Worm (Caenorhabditis elegans) whole organism, L1 larva: ENCODE results near the gene F38A6.4.

Source experiments
- C04F5.9 ChIP-seq: sonication (generic microtip); optimal IDR thresholded peaks from 2 replicates; lab custom pipeline; 2016; ENCODE audit warnings: missing genetic modification characterization, missing compliant biosample characterization
- C16A3.4 ChIP-seq: fragments of 150-350 bp; optimal IDR thresholded peaks from 2 replicates; lab custom pipeline; 2014; ENCODE audit warnings: missing biosample characterization, missing genetic modification characterization
- Y116A8C.19 ChIP-seq: sonication (generic microtip); optimal IDR thresholded peaks from 2 replicates; lab custom pipeline; 2016; ENCODE audit warnings: missing compliant biosample characterization, missing genetic modification characterization, borderline replicate concordance
- alr-1 ChIP-seq: fragments of 200-800 bp; sonication (Bioruptor generic); optimal IDR thresholded peaks from 2 replicates; lab custom pipeline; 2018; ENCODE audit warnings: borderline replicate concordance, mild to moderate bottlenecking, missing genetic modification characterization, missing compliant biosample characterization
- ama-1 ChIP-seq: fragments of 150-350 bp; optimal IDR thresholded peaks from 2 replicates; lab custom pipeline; 2014
- blmp-1 ChIP-seq: fragments of 150-350 bp; optimal IDR thresholded peaks from 2 replicates; lab custom pipeline; 2014; ENCODE audit warnings: missing biosample characterization, missing genetic modification characterization
- ceh-88 ChIP-seq: fragments of 200-800 bp; sonication (Bioruptor generic); IDR thresholded peaks from 2 replicates; pipeline ENCODE4 v1.3.6; 2022; ENCODE audit warnings: missing genetic modification characterization, missing compliant biosample characterization
- ces-1 ChIP-seq: fragments of 150-350 bp; optimal IDR thresholded peaks from 2 replicates; lab custom pipeline; 2014; ENCODE audit warnings: missing biosample characterization, missing genetic modification reagents, missing genetic modification characterization
- dsc-1 ChIP-seq: sonication (generic microtip); optimal IDR thresholded peaks from 2 replicates; lab custom pipeline; 2016; ENCODE audit warnings: mild to moderate bottlenecking, missing genetic modification characterization, missing compliant biosample characterization
- efl-1 ChIP-seq, 4 experiments: fragments of 150-350 bp; optimal IDR thresholded peaks in 3 of 4; peaks in 1 of 4; 1 replicate in 1 of 4; 2 replicates in 3 of 4; lab custom pipeline; 2014; ENCODE audit warnings: missing biosample characterization in 2 of 4, missing genetic modification characterization in 2 of 4, missing genetic modification reagents in 2 of 4
- efl-3 ChIP-seq: fragments of 200-800 bp; sonication (Bioruptor generic); optimal IDR thresholded peaks from 2 replicates; lab custom pipeline; 2018; ENCODE audit warnings: mild to moderate bottlenecking, missing genetic modification characterization, missing compliant biosample characterization
- ets-5 ChIP-seq: fragments of 200-800 bp; sonication (Bioruptor generic); IDR thresholded peaks from 2 replicates; pipeline ENCODE4 v1.3.6; 2022; ENCODE audit warnings: missing genetic modification characterization, missing compliant biosample characterization
- fos-1 ChIP-seq: fragments of 150-350 bp; optimal IDR thresholded peaks from 2 replicates; lab custom pipeline; 2014; ENCODE audit warnings: missing biosample characterization, missing genetic modification characterization
- hlh-17 ChIP-seq: fragments of 200-800 bp; sonication (Bioruptor generic); optimal IDR thresholded peaks from 2 replicates; lab custom pipeline; 2018; ENCODE audit warnings: missing genetic modification characterization, mild to moderate bottlenecking, missing compliant biosample characterization, moderate library complexity, borderline replicate concordance
- hlh-4 ChIP-seq: sonication (generic microtip); optimal IDR thresholded peaks from 2 replicates; lab custom pipeline; 2016; ENCODE audit warnings: mild to moderate bottlenecking, missing genetic modification characterization, missing compliant biosample characterization
- irx-1 ChIP-seq: sonication (generic microtip); optimal IDR thresholded peaks from 2 replicates; lab custom pipeline; 2016; ENCODE audit warnings: missing genetic modification characterization, missing compliant biosample characterization
- isw-1 ChIP-seq: fragments of 200-800 bp; sonication (Bioruptor generic); IDR thresholded peaks from 2 replicates; pipeline ENCODE4 v1.3.6; 2022; ENCODE audit warnings: missing genetic modification characterization, missing compliant biosample characterization
- jun-1 ChIP-seq: fragments of 150-350 bp; optimal IDR thresholded peaks from 2 replicates; lab custom pipeline; 2014; ENCODE audit warnings: missing biosample characterization, missing genetic modification reagents, missing genetic modification characterization
- lin-14 ChIP-seq: fragments of 200-800 bp; sonication (Bioruptor generic); optimal IDR thresholded peaks from 2 replicates; lab custom pipeline; 2018; ENCODE audit warnings: mild to moderate bottlenecking, missing genetic modification characterization, moderate library complexity, missing compliant biosample characterization
- lin-15B ChIP-seq: fragments of 150-350 bp; sonication (generic microtip); optimal IDR thresholded peaks from 3 replicates; lab custom pipeline; 2014; ENCODE audit warnings: missing biosample characterization, missing genetic modification characterization
- lin-35 ChIP-seq, 2 experiments: fragments of 150-350 bp; optimal IDR thresholded peaks; 2 replicates each; lab custom pipeline; 2014; ENCODE audit warnings: missing biosample characterization in 2 of 2, missing genetic modification characterization in 2 of 2, missing genetic modification reagents in 2 of 2
- lsy-2 ChIP-seq, 2 experiments: fragments of 150-350 bp; optimal IDR thresholded peaks; 2 replicates each; lab custom pipeline; 2014; ENCODE audit warnings: missing biosample characterization in 2 of 2, missing genetic modification characterization in 2 of 2
- mdl-1 ChIP-seq, 2 experiments: fragments of 150-350 bp; optimal IDR thresholded peaks; 2 replicates each; lab custom pipeline; 2014 to 2017; ENCODE audit warnings: missing biosample characterization in 2 of 2, missing genetic modification characterization in 2 of 2, inconsistent platforms in 1 of 2
- nhr-11 ChIP-seq: fragments of 150-350 bp; optimal IDR thresholded peaks from 2 replicates; lab custom pipeline; 2014; ENCODE audit warnings: missing biosample characterization, missing genetic modification characterization
- nhr-19 ChIP-seq: fragments of 200-800 bp; sonication (Bioruptor generic); conservative IDR thresholded peaks from 2 replicates; pipeline ENCODE4 v1.3.6; 2022; ENCODE audit warnings: missing genetic modification characterization, missing compliant biosample characterization
- nhr-20 ChIP-seq: sonication (generic microtip); optimal IDR thresholded peaks from 2 replicates; lab custom pipeline; 2016; ENCODE audit warnings: mild to moderate bottlenecking, missing genetic modification characterization, missing compliant biosample characterization
- nhr-237 ChIP-seq: fragments of 150-350 bp; optimal IDR thresholded peaks from 2 replicates; lab custom pipeline; 2014; ENCODE audit warnings: missing biosample characterization, missing genetic modification characterization
- nhr-28 ChIP-seq: fragments of 150-350 bp; optimal IDR thresholded peaks from 2 replicates; lab custom pipeline; 2014; ENCODE audit warnings: missing biosample characterization, missing genetic modification characterization
- nhr-71 ChIP-seq: sonication (generic microtip); optimal IDR thresholded peaks from 2 replicates; lab custom pipeline; 2016; ENCODE audit warnings: mild to moderate bottlenecking, missing genetic modification characterization, moderate library complexity, missing compliant biosample characterization
- nhr-77 ChIP-seq: fragments of 150-350 bp; optimal IDR thresholded peaks from 2 replicates; lab custom pipeline; 2014; ENCODE audit warnings: missing biosample characterization, missing genetic modification characterization
- pax-3 ChIP-seq: fragments of 200-800 bp; sonication (Bioruptor generic); optimal IDR thresholded peaks from 2 replicates; lab custom pipeline; 2018; ENCODE audit warnings: mild to moderate bottlenecking, missing genetic modification characterization, moderate library complexity, missing compliant biosample characterization
- rnt-1 ChIP-seq: sonication (generic microtip); optimal IDR thresholded peaks from 2 replicates; lab custom pipeline; 2016; ENCODE audit warnings: mild to moderate bottlenecking, missing genetic modification characterization, moderate library complexity, missing compliant biosample characterization
- skn-1 ChIP-seq: fragments of 150-350 bp; optimal IDR thresholded peaks from 2 replicates; lab custom pipeline; 2014; ENCODE audit warnings: missing biosample characterization, missing genetic modification characterization
- sptf-1 ChIP-seq: fragments of 150-350 bp; optimal IDR thresholded peaks from 2 replicates; lab custom pipeline; 2014; ENCODE audit warnings: missing biosample characterization, missing genetic modification characterization
- sup-37 ChIP-seq: fragments of 200-800 bp; sonication (Bioruptor generic); optimal IDR thresholded peaks from 2 replicates; lab custom pipeline; 2018; ENCODE audit warnings: mild to moderate bottlenecking, missing genetic modification characterization, missing compliant biosample characterization
- swsn-7 ChIP-seq: sonication (generic microtip); optimal IDR thresholded peaks from 2 replicates; lab custom pipeline; 2016; ENCODE audit warnings: missing genetic modification characterization, missing compliant biosample characterization
- tbx-2 ChIP-seq: sonication (generic microtip); optimal IDR thresholded peaks from 2 replicates; lab custom pipeline; 2016; ENCODE audit warnings: missing genetic modification characterization, missing compliant biosample characterization
- unc-30 ChIP-seq: sonication (generic microtip); optimal IDR thresholded peaks from 2 replicates; lab custom pipeline; 2017; ENCODE audit warnings: missing biosample characterization, missing genetic modification characterization
- unc-86 ChIP-seq: sonication (generic microtip); optimal IDR thresholded peaks from 2 replicates; lab custom pipeline; 2016; ENCODE audit warnings: missing genetic modification characterization, missing compliant biosample characterization
- unc-98 ChIP-seq: fragments of 200-800 bp; sonication (Bioruptor generic); IDR thresholded peaks from 2 replicates; pipeline ENCODE4 v1.3.6; 2022; ENCODE audit warnings: missing genetic modification characterization, missing compliant biosample characterization
- vab-15 ChIP-seq: sonication (generic microtip); optimal IDR thresholded peaks from 2 replicates; lab custom pipeline; 2017; ENCODE audit warnings: missing genotype, mild to moderate bottlenecking, missing genetic modification characterization, missing compliant biosample characterization

The F38A6.4 gene

ce11 chrV:20749098-20749497, 26.1 kb downstream of the F38A6.4 start:
- TF ChIP-seq tbx-2 (tag; lab: Kevin White, UChicago): peak; percentile 27
- no peak for TF ChIP-seq vab-15 (tag; lab: Kevin White, UChicago)
- TF ChIP-seq unc-30 (tag; lab: Kevin White, UChicago): no peak
- no peak for TF ChIP-seq jun-1 (tag; lab: Kevin White, UChicago)
- TF ChIP-seq lin-14 (GFP tag; lab: Kevin White, UChicago): peak; percentile 37
- no peak for TF ChIP-seq C16A3.4
- no peak for TF ChIP-seq ces-1
- no peak for TF ChIP-seq nhr-237 (tag; lab: Kevin White, UChicago)
- TF ChIP-seq irx-1 (tag; lab: Kevin White, UChicago): no peak
- no peak for TF ChIP-seq hlh-17 (GFP tag; lab: Kevin White, UChicago)
- TF ChIP-seq alr-1: no peak
- no peak for TF ChIP-seq skn-1 (tag; lab: Kevin White, UChicago)
- no peak for TF ChIP-seq ceh-88
- no peak for TF ChIP-seq efl-3 (GFP tag; lab: Kevin White, UChicago)
- no peak for TF ChIP-seq nhr-11 (tag; lab: Kevin White, UChicago)
- TF ChIP-seq mdl-1 (tag; optimal IDR thresholded peaks at IDR 0.05; lab: Kevin White, UChicago): peak in 1 of 2 experiments; percentile 25
- TF ChIP-seq C04F5.9: no peak
- peak; percentile 69 for TF ChIP-seq nhr-77
- TF ChIP-seq hlh-4 (tag; lab: Kevin White, UChicago): no peak
- TF ChIP-seq nhr-71 (tag; lab: Kevin White, UChicago): peak; percentile 21
- no peak for TF ChIP-seq sup-37 (GFP tag; lab: Kevin White, UChicago)
- no peak for TF ChIP-seq pax-3 (tag; lab: Kevin White, UChicago)
- no peak for TF ChIP-seq lin-15B
- TF ChIP-seq unc-86 (tag; lab: Kevin White, UChicago): no peak
- peak; percentile 14 for TF ChIP-seq swsn-7
- no peak for TF ChIP-seq unc-98 (GFP tag; lab: Robert Waterston, UW)
- TF ChIP-seq nhr-20: peak; percentile 27
- TF ChIP-seq Y116A8C.19: no peak
- peak; percentile 8 for TF ChIP-seq blmp-1 (tag; lab: Kevin White, UChicago)
- TF ChIP-seq nhr-19 (GFP tag; lab: Robert Waterston, UW): peak; percentile 34
- TF ChIP-seq ets-5 (GFP tag; lab: Robert Waterston, UW): no peak
- TF ChIP-seq lsy-2 (tag; optimal IDR thresholded peaks at IDR 0.05; lab: Kevin White, UChicago): peak in 1 of 2 experiments; percentile 86
- no peak for TF ChIP-seq ama-1 (lab: Kevin White, UChicago)
- no peak for TF ChIP-seq isw-1
- TF ChIP-seq, all 84 proteins: peak for 10

ce11 chrV:20747964-20748363, 27.2 kb downstream of the F38A6.4 start:
- TF ChIP-seq lin-35 (GFP tag; optimal IDR thresholded peaks at IDR 0.05; lab: Kevin White, UChicago) (no peak), lin-14 (GFP tag; lab: Kevin White, UChicago) (no peak), jun-1 (tag; lab: Kevin White, UChicago) (no peak)

ce11 chrV:20746805-20747204, 28.4 kb downstream of the F38A6.4 start:
- no peak for TF ChIP-seq nhr-28
- no peak for TF ChIP-seq fos-1
- no peak for TF ChIP-seq sptf-1 (tag; lab: Kevin White, UChicago)
- no peak for TF ChIP-seq dsc-1 (tag; lab: Kevin White, UChicago)
- TF ChIP-seq rnt-1 (tag; lab: Kevin White, UChicago): no peak
- TF ChIP-seq efl-1 (optimal IDR thresholded peaks at IDR 0.05; lab: Kevin White, UChicago): no peak
- peak in 1 of 2 experiments; percentile 72 for TF ChIP-seq efl-1 (GFP tag; optimal IDR thresholded peaks at IDR 0.05 in 1 of 2; lab: Kevin White, UChicago)
- no peak for TF ChIP-seq pax-3 (tag; lab: Kevin White, UChicago)
- TF ChIP-seq, all 84 proteins: peak for 1
